Worm (Caenorhabditis elegans) whole organism, late embryonic: ENCODE measurements around the gene R08C7.4.

ENCODE experiments used
- C08G9.2 ChIP-seq: sonication (generic microtip); optimal IDR thresholded peaks from 2 replicates; lab custom pipeline; 2016; ENCODE audit warnings: mild to moderate bottlenecking, missing genetic modification characterization, moderate library complexity, missing compliant biosample characterization
- K09A11.1 ChIP-seq: sonication (generic microtip); optimal IDR thresholded peaks from 2 replicates; lab custom pipeline; 2017; ENCODE audit warnings: antibody characterized with exemption, mild to moderate bottlenecking, missing genetic modification characterization, missing compliant biosample characterization; ENCODE audit not compliant: insufficient read depth
- Y22D7AL.16 ChIP-seq: sonication (generic microtip); optimal IDR thresholded peaks from 2 replicates; lab custom pipeline; 2016; ENCODE audit warnings: missing genetic modification characterization, missing compliant biosample characterization
- ahr-1 ChIP-seq: sonication (generic microtip); optimal IDR thresholded peaks from 2 replicates; lab custom pipeline; 2016; ENCODE audit warnings: missing genetic modification characterization, missing compliant biosample characterization
- ceh-14 ChIP-seq: sonication (generic microtip); optimal IDR thresholded peaks from 2 replicates; lab custom pipeline; 2016; ENCODE audit warnings: missing genotype, missing genetic modification characterization, missing compliant biosample characterization
- ceh-18 ChIP-seq: sonication (generic microtip); optimal IDR thresholded peaks from 2 replicates; lab custom pipeline; 2016; ENCODE audit warnings: missing genetic modification characterization, missing compliant biosample characterization
- ceh-22 ChIP-seq: sonication (generic microtip); optimal IDR thresholded peaks from 2 replicates; lab custom pipeline; 2017; ENCODE audit warnings: missing biosample characterization, missing genetic modification characterization
- ceh-31 ChIP-seq: sonication (generic microtip); optimal IDR thresholded peaks from 2 replicates; lab custom pipeline; 2016; ENCODE audit warnings: missing genetic modification characterization, missing compliant biosample characterization
- ceh-45 ChIP-seq: fragments of 200-800 bp; sonication (Bioruptor generic); IDR thresholded peaks from 2 replicates; pipeline ENCODE4 v1.3.6; 2022; ENCODE audit warnings: missing genetic modification reagents, missing genetic modification characterization, missing compliant biosample characterization
- ceh-48 ChIP-seq: sonication (generic microtip); optimal IDR thresholded peaks from 2 replicates; lab custom pipeline; 2016; ENCODE audit warnings: missing genetic modification characterization, inconsistent platforms, missing compliant biosample characterization
- ceh-6 ChIP-seq: fragments of 200-800 bp; sonication (Bioruptor generic); optimal IDR thresholded peaks from 2 replicates; lab custom pipeline; 2018; ENCODE audit warnings: mild to moderate bottlenecking, missing genetic modification characterization, missing compliant biosample characterization
- ceh-9 ChIP-seq: sonication (generic microtip); optimal IDR thresholded peaks from 2 replicates; lab custom pipeline; 2016; ENCODE audit warnings: mild to moderate bottlenecking, missing genetic modification characterization, inconsistent platforms, missing compliant biosample characterization
- elt-2 ChIP-seq: sonication (generic microtip); optimal IDR thresholded peaks from 2 replicates; lab custom pipeline; 2016; ENCODE audit warnings: missing genetic modification reagents, missing genetic modification characterization, missing compliant biosample characterization
- elt-4 ChIP-seq: sonication (generic microtip); optimal IDR thresholded peaks from 2 replicates; lab custom pipeline; 2016; ENCODE audit warnings: missing genetic modification characterization, missing compliant biosample characterization
- ets-4 ChIP-seq: sonication (generic microtip); optimal IDR thresholded peaks from 2 replicates; lab custom pipeline; 2016; ENCODE audit warnings: missing genetic modification characterization, missing compliant biosample characterization
- eyg-1 ChIP-seq: sonication (generic microtip); optimal IDR thresholded peaks from 2 replicates; lab custom pipeline; 2016; ENCODE audit warnings: missing genotype, missing genetic modification characterization, missing compliant biosample characterization
- gmeb-2 ChIP-seq: sonication (generic microtip); optimal IDR thresholded peaks from 2 replicates; lab custom pipeline; 2016; ENCODE audit warnings: missing genetic modification characterization, inconsistent platforms, missing compliant biosample characterization
- hlh-13 ChIP-seq: fragments of 200-800 bp; sonication (Bioruptor generic); optimal IDR thresholded peaks from 2 replicates; lab custom pipeline; 2018; ENCODE audit warnings: mild to moderate bottlenecking, missing genetic modification characterization, missing compliant biosample characterization
- hlh-30 ChIP-seq: sonication (generic microtip); optimal IDR thresholded peaks from 2 replicates; lab custom pipeline; 2017; ENCODE audit warnings: antibody characterized with exemption, missing genetic modification characterization, missing compliant biosample characterization; ENCODE audit not compliant: insufficient read depth
- lin-11 ChIP-seq: fragments of 200-800 bp; sonication (Bioruptor generic); optimal IDR thresholded peaks from 2 replicates; lab custom pipeline; 2018; ENCODE audit warnings: mild to moderate bottlenecking, missing genetic modification characterization, missing compliant biosample characterization
- madf-2 ChIP-seq: sonication (generic microtip); optimal IDR thresholded peaks from 2 replicates; lab custom pipeline; 2017; ENCODE audit warnings: missing genetic modification characterization, missing compliant biosample characterization
- mec-3 ChIP-seq: sonication (generic microtip); optimal IDR thresholded peaks from 2 replicates; lab custom pipeline; 2016; ENCODE audit warnings: borderline replicate concordance, missing genetic modification characterization, missing compliant biosample characterization
- nfya-1 ChIP-seq: sonication (generic microtip); optimal IDR thresholded peaks from 2 replicates; lab custom pipeline; 2017; ENCODE audit warnings: missing genetic modification characterization, mild to moderate bottlenecking, missing compliant biosample characterization, antibody characterized with exemption, moderate library complexity
- nhr-232 ChIP-seq: sonication (generic microtip); optimal IDR thresholded peaks from 2 replicates; lab custom pipeline; 2016; ENCODE audit warnings: missing genetic modification characterization, missing compliant biosample characterization
- pag-3 ChIP-seq: sonication (generic microtip); optimal IDR thresholded peaks from 2 replicates; lab custom pipeline; 2016; ENCODE audit warnings: missing compliant biosample characterization, missing genetic modification characterization, borderline replicate concordance
- pat-9 ChIP-seq: fragments of 200-800 bp; sonication (Bioruptor generic); optimal IDR thresholded peaks from 2 replicates; lab custom pipeline; 2018; ENCODE audit warnings: mild to moderate bottlenecking, missing genetic modification characterization, moderate library complexity, missing compliant biosample characterization
- pha-4 ChIP-seq: fragments of 150-350 bp; optimal IDR thresholded peaks from 2 replicates; lab custom pipeline; 2018; ENCODE audit warnings: missing biosample characterization, missing genetic modification reagents, missing genetic modification characterization
- pros-1 ChIP-seq: fragments of 150-350 bp; optimal IDR thresholded peaks from 2 replicates; lab custom pipeline; 2014; ENCODE audit warnings: missing biosample characterization, missing genetic modification reagents, missing genetic modification characterization
- ref-2 ChIP-seq: sonication (generic microtip); optimal IDR thresholded peaks from 2 replicates; lab custom pipeline; 2016; ENCODE audit warnings: missing genetic modification characterization, missing compliant biosample characterization
- sdc-2 ChIP-seq: sonication (generic microtip); optimal IDR thresholded peaks from 2 replicates; lab custom pipeline; 2016; ENCODE audit warnings: missing genotype, missing genetic modification characterization, missing compliant biosample characterization
- sox-4 ChIP-seq: sonication (generic microtip); optimal IDR thresholded peaks from 2 replicates; lab custom pipeline; 2017; ENCODE audit warnings: mild to moderate bottlenecking, missing genetic modification characterization, inconsistent platforms, missing compliant biosample characterization
- ttx-3 ChIP-seq: sonication (generic microtip); optimal IDR thresholded peaks from 2 replicates; lab custom pipeline; 2016; ENCODE audit warnings: missing genetic modification reagents, missing genetic modification characterization, missing compliant biosample characterization
- unc-42 ChIP-seq: sonication (generic microtip); optimal IDR thresholded peaks from 2 replicates; lab custom pipeline; 2016; ENCODE audit warnings: missing genotype, missing genetic modification characterization, missing compliant biosample characterization
- unc-55 ChIP-seq: sonication (generic microtip); optimal IDR thresholded peaks from 2 replicates; lab custom pipeline; 2017; ENCODE audit warnings: missing biosample characterization, missing genetic modification reagents, missing genetic modification characterization

R08C7.4 gene

ce11 chrIV:4469770-4470709 lies 35.2 kb downstream of the R08C7.4 start:
- no peak for TF ChIP-seq mec-3
- TF ChIP-seq ahr-1 (tag; lab: Kevin White, UChicago) = no peak
- TF ChIP-seq hlh-30 (tag; lab: Kevin White, UChicago) = peak; percentile 89
- TF ChIP-seq ceh-18 (tag; lab: Kevin White, UChicago) = peak; percentile 6
- peak; percentile 19 for TF ChIP-seq ceh-31 (tag; lab: Kevin White, UChicago)

ce11 chrIV:4470885-4471772 lies 36.3 kb downstream of the R08C7.4 start:
- TF ChIP-seq unc-42 (tag; lab: Kevin White, UChicago) = peak; percentile 21
- peak; percentile 30 for TF ChIP-seq C08G9.2 (tag; lab: Kevin White, UChicago)
- TF ChIP-seq ceh-31 (tag; lab: Kevin White, UChicago) = peak; percentile 23
- TF ChIP-seq hlh-13 (GFP tag; lab: Kevin White, UChicago) = no peak

- no peak for TF ChIP-seq madf-2 (tag; lab: Kevin White, UChicago)
- TF ChIP-seq sox-4 (tag; lab: Kevin White, UChicago) = no peak
- TF ChIP-seq hlh-30 (tag; lab: Kevin White, UChicago) = peak; percentile 8
- TF ChIP-seq pat-9 (tag; lab: Kevin White, UChicago) = no peak
- TF ChIP-seq ets-4 = no peak
- TF ChIP-seq nhr-232 (tag; lab: Kevin White, UChicago) = no peak
Observed at ce11 chrIV:4472418-4473173, 37.8 kb downstream of the R08C7.4 start.

- TF ChIP-seq ceh-48 (tag; lab: Kevin White, UChicago) (no peak), ref-2 (tag; lab: Kevin White, UChicago) (no peak), nfya-1 (tag; lab: Kevin White, UChicago) (no peak), gmeb-2 (no peak), elt-2 (tag; lab: Kevin White, UChicago) (no peak), sdc-2 (tag; lab: Kevin White, UChicago) (no peak), ceh-45 (GFP tag; lab: Robert Waterston, UW) (no peak)
Observed at ce11 chrIV:4473767-4474166, 38.9 kb downstream of the R08C7.4 start.

ce11 chrIV:4475362-4476086 lies 40.7 kb downstream of the R08C7.4 start:
- no peak for TF ChIP-seq nfya-1 (tag; lab: Kevin White, UChicago)
- TF ChIP-seq pag-3 (tag; lab: Kevin White, UChicago) = no peak
- TF ChIP-seq ttx-3 = no peak
- TF ChIP-seq ceh-22 (tag; lab: Kevin White, UChicago) = no peak
- no peak for TF ChIP-seq unc-55 (GFP tag; lab: Kevin White, UChicago)
- no peak for TF ChIP-seq ceh-18 (tag; lab: Kevin White, UChicago)
- TF ChIP-seq K09A11.1 = no peak
- TF ChIP-seq hlh-13 (GFP tag; lab: Kevin White, UChicago) = no peak
- no peak for TF ChIP-seq lin-11 (tag; lab: Kevin White, UChicago)
- no peak for TF ChIP-seq pha-4 (tag; lab: Kevin White, UChicago)
- TF ChIP-seq sdc-2 (tag; lab: Kevin White, UChicago) = no peak
- TF ChIP-seq ceh-14 (tag; lab: Kevin White, UChicago) = no peak
- no peak for TF ChIP-seq elt-4
- no peak for TF ChIP-seq eyg-1 (tag; lab: Kevin White, UChicago)
- no peak for TF ChIP-seq ceh-9 (tag; lab: Kevin White, UChicago)
- TF ChIP-seq Y22D7AL.16 = no peak
- TF ChIP-seq pros-1 = no peak
- TF ChIP-seq ceh-6 (GFP tag; lab: Kevin White, UChicago) = no peak
- TF ChIP-seq, all 69 proteins: peak for 0
